Worm (Caenorhabditis elegans) whole organism, late embryonic: Measurements from ENCODE around the gene Y82E9BR.6.

Experiments
- K09A11.1 ChIP-seq: sonication (generic microtip); optimal IDR thresholded peaks from 2 replicates; lab custom pipeline; 2017; ENCODE audit warnings: antibody characterized with exemption, mild to moderate bottlenecking, missing genetic modification characterization, missing compliant biosample characterization; ENCODE audit not compliant: insufficient read depth
- T23F11.4 ChIP-seq: fragments of 200-800 bp; sonication (Bioruptor generic); optimal IDR thresholded peaks from 2 replicates; lab custom pipeline; 2018; ENCODE audit warnings: mild to moderate bottlenecking, missing genetic modification characterization, missing compliant biosample characterization
- Y22D7AL.16 ChIP-seq: sonication (generic microtip); optimal IDR thresholded peaks from 2 replicates; lab custom pipeline; 2016; ENCODE audit warnings: missing genetic modification characterization, missing compliant biosample characterization
- ama-1 ChIP-seq: fragments of 150-350 bp; optimal IDR thresholded peaks from 2 replicates; lab custom pipeline; 2014
- ceh-14 ChIP-seq: sonication (generic microtip); optimal IDR thresholded peaks from 2 replicates; lab custom pipeline; 2016; ENCODE audit warnings: missing genotype, missing genetic modification characterization, missing compliant biosample characterization
- ceh-18 ChIP-seq: sonication (generic microtip); optimal IDR thresholded peaks from 2 replicates; lab custom pipeline; 2016; ENCODE audit warnings: missing genetic modification characterization, missing compliant biosample characterization
- ceh-2 ChIP-seq: sonication (generic microtip); optimal IDR thresholded peaks from 2 replicates; lab custom pipeline; 2016; ENCODE audit warnings: missing genotype, missing genetic modification characterization, missing compliant biosample characterization
- ceh-22 ChIP-seq: sonication (generic microtip); optimal IDR thresholded peaks from 2 replicates; lab custom pipeline; 2017; ENCODE audit warnings: missing biosample characterization, missing genetic modification characterization
- ceh-24 ChIP-seq: sonication (generic microtip); optimal IDR thresholded peaks from 2 replicates; lab custom pipeline; 2016; ENCODE audit warnings: mild to moderate bottlenecking, missing genetic modification characterization, missing compliant biosample characterization
- ceh-31 ChIP-seq: sonication (generic microtip); optimal IDR thresholded peaks from 2 replicates; lab custom pipeline; 2016; ENCODE audit warnings: missing genetic modification characterization, missing compliant biosample characterization
- ceh-34 ChIP-seq: sonication (generic microtip); optimal IDR thresholded peaks from 2 replicates; lab custom pipeline; 2016; ENCODE audit warnings: mild to moderate bottlenecking, missing genetic modification characterization, missing compliant biosample characterization
- ceh-45 ChIP-seq: fragments of 200-800 bp; sonication (Bioruptor generic); IDR thresholded peaks from 2 replicates; pipeline ENCODE4 v1.3.6; 2022; ENCODE audit warnings: missing genetic modification reagents, missing genetic modification characterization, missing compliant biosample characterization
- ceh-48 ChIP-seq: sonication (generic microtip); optimal IDR thresholded peaks from 2 replicates; lab custom pipeline; 2016; ENCODE audit warnings: missing genetic modification characterization, inconsistent platforms, missing compliant biosample characterization
- ceh-6 ChIP-seq: fragments of 200-800 bp; sonication (Bioruptor generic); optimal IDR thresholded peaks from 2 replicates; lab custom pipeline; 2018; ENCODE audit warnings: mild to moderate bottlenecking, missing genetic modification characterization, missing compliant biosample characterization
- ceh-9 ChIP-seq: sonication (generic microtip); optimal IDR thresholded peaks from 2 replicates; lab custom pipeline; 2016; ENCODE audit warnings: mild to moderate bottlenecking, missing genetic modification characterization, inconsistent platforms, missing compliant biosample characterization
- dve-1 ChIP-seq: sonication (generic microtip); optimal IDR thresholded peaks from 2 replicates; lab custom pipeline; 2017; ENCODE audit warnings: antibody characterized with exemption, mild to moderate bottlenecking, missing genetic modification characterization, missing compliant biosample characterization
- elt-2 ChIP-seq: sonication (generic microtip); optimal IDR thresholded peaks from 2 replicates; lab custom pipeline; 2016; ENCODE audit warnings: missing genetic modification reagents, missing genetic modification characterization, missing compliant biosample characterization
- ets-4 ChIP-seq: sonication (generic microtip); optimal IDR thresholded peaks from 2 replicates; lab custom pipeline; 2016; ENCODE audit warnings: missing genetic modification characterization, missing compliant biosample characterization
- eyg-1 ChIP-seq: sonication (generic microtip); optimal IDR thresholded peaks from 2 replicates; lab custom pipeline; 2016; ENCODE audit warnings: missing genotype, missing genetic modification characterization, missing compliant biosample characterization
- fkh-6 ChIP-seq: sonication (generic microtip); optimal IDR thresholded peaks from 2 replicates; lab custom pipeline; 2016; ENCODE audit warnings: missing genetic modification characterization, missing compliant biosample characterization
- gmeb-2 ChIP-seq: sonication (generic microtip); optimal IDR thresholded peaks from 2 replicates; lab custom pipeline; 2016; ENCODE audit warnings: missing genetic modification characterization, inconsistent platforms, missing compliant biosample characterization
- hlh-15 ChIP-seq: sonication (generic microtip); optimal IDR thresholded peaks from 2 replicates; lab custom pipeline; 2016; ENCODE audit warnings: missing genetic modification characterization, missing compliant biosample characterization
- hlh-6 ChIP-seq: sonication (generic microtip); optimal IDR thresholded peaks from 2 replicates; lab custom pipeline; 2016; ENCODE audit warnings: missing genotype, missing genetic modification characterization, missing compliant biosample characterization
- lim-6 ChIP-seq: sonication (generic microtip); optimal IDR thresholded peaks from 2 replicates; lab custom pipeline; 2016; ENCODE audit warnings: missing genetic modification characterization, missing compliant biosample characterization
- lin-11 ChIP-seq: fragments of 200-800 bp; sonication (Bioruptor generic); optimal IDR thresholded peaks from 2 replicates; lab custom pipeline; 2018; ENCODE audit warnings: mild to moderate bottlenecking, missing genetic modification characterization, missing compliant biosample characterization
- madf-2 ChIP-seq: sonication (generic microtip); optimal IDR thresholded peaks from 2 replicates; lab custom pipeline; 2017; ENCODE audit warnings: missing genetic modification characterization, missing compliant biosample characterization
- mec-3 ChIP-seq: sonication (generic microtip); optimal IDR thresholded peaks from 2 replicates; lab custom pipeline; 2016; ENCODE audit warnings: borderline replicate concordance, missing genetic modification characterization, missing compliant biosample characterization
- nhr-232 ChIP-seq: sonication (generic microtip); optimal IDR thresholded peaks from 2 replicates; lab custom pipeline; 2016; ENCODE audit warnings: missing genetic modification characterization, missing compliant biosample characterization
- npax-4 ChIP-seq: sonication (generic microtip); optimal IDR thresholded peaks from 2 replicates; lab custom pipeline; 2016; ENCODE audit warnings: missing genetic modification characterization, missing compliant biosample characterization
- odd-2 ChIP-seq: sonication (generic microtip); optimal IDR thresholded peaks from 2 replicates; lab custom pipeline; 2017; ENCODE audit warnings: antibody characterized with exemption, mild to moderate bottlenecking, missing genetic modification characterization, missing compliant biosample characterization
- ref-2 ChIP-seq: sonication (generic microtip); optimal IDR thresholded peaks from 2 replicates; lab custom pipeline; 2016; ENCODE audit warnings: missing genetic modification characterization, missing compliant biosample characterization
- rnt-1 ChIP-seq: sonication (generic microtip); optimal IDR thresholded peaks from 2 replicates; lab custom pipeline; 2016; ENCODE audit warnings: missing genetic modification characterization, missing compliant biosample characterization
- sdc-2 ChIP-seq: sonication (generic microtip); optimal IDR thresholded peaks from 2 replicates; lab custom pipeline; 2016; ENCODE audit warnings: missing genotype, missing genetic modification characterization, missing compliant biosample characterization
- syd-9 ChIP-seq: sonication (generic microtip); optimal IDR thresholded peaks from 2 replicates; lab custom pipeline; 2016; ENCODE audit warnings: mild to moderate bottlenecking, missing genetic modification characterization, moderate library complexity, missing compliant biosample characterization
- tbx-2 ChIP-seq: sonication (generic microtip); optimal IDR thresholded peaks from 2 replicates; lab custom pipeline; 2016; ENCODE audit warnings: missing genetic modification characterization, missing compliant biosample characterization
- ttx-3 ChIP-seq: sonication (generic microtip); optimal IDR thresholded peaks from 2 replicates; lab custom pipeline; 2016; ENCODE audit warnings: missing genetic modification reagents, missing genetic modification characterization, missing compliant biosample characterization
- unc-3 ChIP-seq, 2 experiments: fragments of 200-800 bp in 1 of 2; sonication (Bioruptor generic) in 1 of 2; sonication (generic microtip) in 1 of 2; conservative IDR thresholded peaks in 1 of 2; optimal IDR thresholded peaks in 1 of 2; 2 replicates each; pipeline versions ENCODE4 v1.3.6 to Lab custom; 2016 to 2022; ENCODE audit warnings: missing compliant biosample characterization in 2 of 2, missing genetic modification characterization in 2 of 2, missing genetic modification reagents in 1 of 2
- unc-42 ChIP-seq: sonication (generic microtip); optimal IDR thresholded peaks from 2 replicates; lab custom pipeline; 2016; ENCODE audit warnings: missing genotype, missing genetic modification characterization, missing compliant biosample characterization
- unc-55 ChIP-seq: sonication (generic microtip); optimal IDR thresholded peaks from 2 replicates; lab custom pipeline; 2017; ENCODE audit warnings: missing biosample characterization, missing genetic modification reagents, missing genetic modification characterization
- unc-86 ChIP-seq: sonication (generic microtip); optimal IDR thresholded peaks from 2 replicates; lab custom pipeline; 2016; ENCODE audit warnings: missing genetic modification characterization, missing compliant biosample characterization

The Y82E9BR.6 gene

DNA sequence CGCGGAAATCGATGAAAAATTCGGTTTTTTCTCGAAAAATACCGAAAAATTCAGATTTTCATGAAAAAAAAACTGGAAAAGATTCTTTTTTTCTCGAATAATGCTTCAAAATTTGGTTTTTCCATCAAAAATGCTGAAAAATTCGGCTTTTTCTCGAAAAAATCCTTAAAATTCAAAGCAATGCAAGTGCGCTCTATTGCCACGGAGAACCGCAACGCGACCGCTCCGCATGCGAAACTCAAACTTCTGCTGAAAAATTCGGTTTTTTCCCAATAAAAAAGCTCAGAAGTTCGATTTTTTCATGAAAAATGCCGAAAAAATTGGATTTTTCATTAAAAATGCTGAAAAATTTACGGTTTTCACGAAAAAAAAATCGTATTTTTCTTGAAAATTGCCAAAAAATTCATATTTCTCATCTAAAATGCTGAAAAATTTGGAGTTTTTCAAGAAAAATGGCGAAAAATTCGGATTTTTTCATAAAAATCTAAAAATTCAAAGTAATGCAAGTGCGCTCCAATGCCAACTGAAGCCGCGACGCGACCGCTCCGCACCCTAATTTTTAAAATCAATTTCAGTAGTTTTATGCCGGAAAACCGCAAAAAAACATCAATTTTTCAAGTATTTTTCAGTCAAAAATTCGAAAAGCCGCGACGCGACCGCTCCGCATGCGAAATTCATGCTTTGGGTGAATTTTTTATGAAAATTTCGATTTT, 32.3 kb downstream of the Y82E9BR.6 start:
- TF ChIP-seq ceh-45 (GFP tag; lab: Robert Waterston, UW) (no peak), ref-2 (tag; lab: Kevin White, UChicago) (no peak), rnt-1 (tag; lab: Kevin White, UChicago) (no peak), hlh-6 (tag; lab: Kevin White, UChicago) (no peak), lim-6 (tag; lab: Kevin White, UChicago) (no peak), nhr-232 (tag; lab: Kevin White, UChicago) (no peak), unc-42 (tag; lab: Kevin White, UChicago) (no peak), ceh-24 (tag; lab: Kevin White, UChicago) (no peak), ttx-3 (tag; lab: Kevin White, UChicago) (no peak), tbx-2 (no peak), K09A11.1 (tag; lab: Kevin White, UChicago) (no peak), T23F11.4 (GFP tag; lab: Kevin White, UChicago) (no peak), ceh-34 (no peak), unc-86 (tag; lab: Kevin White, UChicago) (no peak), ets-4 (tag; lab: Kevin White, UChicago) (no peak), Y22D7AL.16 (tag; lab: Kevin White, UChicago) (no peak), ceh-2 (no peak), ama-1 (lab: Kevin White, UChicago) (no peak), ceh-9 (tag; lab: Kevin White, UChicago) (no peak), sdc-2 (tag; lab: Kevin White, UChicago) (no peak)

DNA sequence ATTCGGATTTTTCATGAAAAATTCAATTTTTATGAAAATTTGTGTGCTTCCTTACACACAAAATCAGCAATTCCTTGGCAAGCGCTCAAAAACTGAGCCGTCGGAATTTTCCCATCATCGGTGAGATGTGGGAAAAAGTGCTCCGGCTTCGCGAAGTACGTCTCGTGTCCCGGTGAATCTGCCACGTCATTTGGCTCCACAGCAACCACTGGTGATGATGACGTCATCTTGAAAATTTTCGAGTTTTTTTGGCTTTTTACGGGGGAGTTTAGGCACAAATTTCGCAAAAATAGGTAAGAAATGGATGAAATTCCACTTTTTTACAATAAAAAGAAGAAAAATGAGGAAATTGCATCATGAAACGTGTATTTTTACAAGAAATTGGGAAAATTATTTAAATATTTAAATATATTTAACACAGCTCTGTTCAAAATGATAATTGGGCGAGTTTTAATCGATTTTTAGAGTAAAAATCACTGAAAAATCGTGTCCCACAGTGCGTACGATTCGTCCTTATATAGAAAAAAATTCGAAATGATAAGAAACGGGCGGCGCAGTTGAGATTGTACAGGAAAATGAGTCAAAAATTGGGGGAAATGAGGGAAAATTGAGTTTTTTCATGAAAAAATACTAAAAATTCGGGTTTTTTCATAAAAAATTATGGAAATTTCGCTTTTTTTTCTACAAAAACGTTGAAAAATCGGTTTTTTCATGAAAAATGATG, 33.0 kb downstream of the Y82E9BR.6 start, which contains the start of gene Y82E9BR.14:
Y82E9BR.14 (minus strand) TSS at position 227 of the 724 bp plus-strand sequence.
- TF ChIP-seq ceh-6 (GFP tag; lab: Kevin White, UChicago) (no peak), ceh-24 (tag; lab: Kevin White, UChicago) (no peak), odd-2 (tag; lab: Kevin White, UChicago) (no peak)

DNA sequence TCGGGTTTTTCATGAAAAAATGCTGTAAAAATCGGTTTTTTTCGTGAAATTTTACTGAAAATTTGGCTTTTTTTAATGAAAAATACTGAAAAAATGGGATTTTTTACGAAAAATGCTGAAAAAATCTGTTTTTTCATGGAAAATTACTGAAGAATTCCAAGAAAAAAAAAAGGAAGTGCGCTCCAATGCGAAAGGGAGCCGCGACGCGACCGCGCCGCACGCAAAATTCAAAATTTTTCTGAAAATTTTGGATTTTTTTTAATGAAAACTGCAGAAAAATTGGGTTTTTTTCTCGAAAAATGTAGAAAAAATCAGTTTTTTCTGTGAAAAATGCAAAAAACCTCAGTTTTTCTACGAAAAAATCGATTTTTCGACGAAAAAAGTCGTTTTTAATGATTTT, 35.5 kb downstream of the Y82E9BR.6 start:
- TF ChIP-seq rnt-1 (tag; lab: Kevin White, UChicago), result no peak
- no peak for TF ChIP-seq gmeb-2 (tag; lab: Kevin White, UChicago)
- TF ChIP-seq ceh-48 (tag; lab: Kevin White, UChicago), result no peak
- no peak for TF ChIP-seq mec-3 (tag; lab: Kevin White, UChicago)
- no peak for TF ChIP-seq ceh-14
- TF ChIP-seq unc-55 (GFP tag; lab: Kevin White, UChicago), result no peak
- TF ChIP-seq fkh-6 (tag; lab: Kevin White, UChicago), result no peak
- TF ChIP-seq ceh-22 (tag; lab: Kevin White, UChicago), result no peak
- no peak for TF ChIP-seq unc-42 (tag; lab: Kevin White, UChicago)

DNA sequence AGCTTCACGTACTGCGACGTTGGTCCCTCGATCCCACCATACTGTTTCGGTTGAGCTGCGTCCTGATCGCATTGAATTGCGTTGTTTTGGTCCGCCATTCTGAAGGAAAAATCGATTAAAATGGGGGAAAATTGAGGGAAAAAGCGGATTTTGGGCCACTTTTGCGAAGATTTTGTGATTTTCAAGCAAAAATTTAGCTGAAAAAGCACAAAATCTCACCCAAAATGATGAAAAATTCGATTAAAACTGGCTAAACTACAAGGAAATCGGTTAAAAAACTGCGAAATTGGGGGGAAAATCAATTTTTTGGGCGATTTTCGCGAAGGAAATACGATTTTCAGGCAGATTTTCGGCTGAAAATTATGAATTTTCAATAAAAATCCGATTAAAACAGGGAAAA, 36.1 kb downstream of the Y82E9BR.6 start, which contains the start of gene elc-1:
elc-1 (minus strand) TSS at position 101 of the 400 bp plus-strand sequence.
- TF ChIP-seq madf-2 (no peak), eyg-1 (tag; lab: Kevin White, UChicago) (no peak), dve-1 (tag; lab: Kevin White, UChicago) (no peak), ceh-31 (tag; lab: Kevin White, UChicago) (no peak), elt-2 (no peak), T23F11.4 (GFP tag; lab: Kevin White, UChicago) (no peak), ceh-18 (tag; lab: Kevin White, UChicago) (no peak), ceh-6 (GFP tag; lab: Kevin White, UChicago) (no peak), unc-55 (GFP tag; lab: Kevin White, UChicago) (no peak), ceh-2 (no peak), unc-3 (GFP tag; conservative IDR thresholded peaks at IDR 0.05; lab: Robert Waterston, UW) (no peak), unc-3 (tag; optimal IDR thresholded peaks at IDR 0.05; lab: Kevin White, UChicago) (no peak), ceh-22 (tag; lab: Kevin White, UChicago) (no peak), lin-11 (no peak), syd-9 (no peak), ceh-34 (no peak), nhr-232 (tag; lab: Kevin White, UChicago) (no peak), ceh-48 (tag; lab: Kevin White, UChicago) (no peak), hlh-15 (tag; lab: Kevin White, UChicago) (no peak), npax-4 (tag; lab: Kevin White, UChicago) (no peak)
